Fruit fly (Drosophila melanogaster) whole organism, embryonic: ENCODE measurements around the gene MRP.

Experiments
- CG12104 ChIP-seq: fragments of 200-800 bp; sonication (Bioruptor generic); optimal IDR thresholded peaks from 3 replicates; lab custom pipeline; 2016; ENCODE audit warnings: missing biosample characterization, missing genetic modification characterization
- CG13123 ChIP-seq: fragments of 200-800 bp; sonication (Bioruptor generic); optimal IDR thresholded peaks from 2 replicates; lab custom pipeline; 2016; ENCODE audit warnings: missing biosample characterization, missing genetic modification characterization
- CG17186 ChIP-seq: fragments of 200-800 bp; sonication (Bioruptor generic); optimal IDR thresholded peaks from 3 replicates; lab custom pipeline; 2017; ENCODE audit warnings: missing biosample characterization, missing genetic modification reagents, missing genetic modification characterization
- CG18599 ChIP-seq: fragments of 200-800 bp; sonication (Bioruptor generic); optimal IDR thresholded peaks from 3 replicates; lab custom pipeline; 2017; ENCODE audit warnings: missing biosample characterization, missing genetic modification characterization, mild to moderate bottlenecking, moderate library complexity, missing genetic modification reagents
- CG2129 ChIP-seq: fragments of 200-800 bp; sonication (Bioruptor generic); IDR thresholded peaks from 2 replicates; pipeline ENCODE4 v1.3.6; 2022; ENCODE audit warnings: missing biosample characterization, missing genetic modification characterization; ENCODE audit not compliant: partially characterized antibody
- CG3065 ChIP-seq: fragments of 200-800 bp; sonication (Bioruptor generic); optimal IDR thresholded peaks from 2 replicates; lab custom pipeline; 2016; ENCODE audit warnings: missing biosample characterization, missing genetic modification characterization
- CG31224 ChIP-seq: fragments of 200-800 bp; sonication (Bioruptor generic); IDR thresholded peaks from 2 replicates; pipeline ENCODE4 v1.3.6; 2022; ENCODE audit warnings: missing biosample characterization, missing genetic modification characterization
- CG32532 ChIP-seq: fragments of 200-800 bp; sonication (Bioruptor generic); IDR thresholded peaks from 2 replicates; pipeline ENCODE4 v1.3.6; 2022; ENCODE audit warnings: missing biosample characterization, missing genetic modification characterization
- CG34422 ChIP-seq: fragments of 200-800 bp; sonication (Bioruptor generic); IDR thresholded peaks from 3 replicates; pipeline ENCODE4 v1.3.6; 2022; ENCODE audit warnings: missing biosample characterization, missing genetic modification characterization
- CG4730 ChIP-seq: fragments of 200-800 bp; sonication (Bioruptor generic); IDR thresholded peaks from 2 replicates; pipeline ENCODE4 v1.3.6; 2022; ENCODE audit warnings: missing biosample characterization, missing genetic modification characterization
- CG6813 ChIP-seq: fragments of 200-800 bp; sonication (Bioruptor generic); optimal IDR thresholded peaks from 2 replicates; lab custom pipeline; 2017; ENCODE audit warnings: missing biosample characterization, missing genetic modification characterization, mild to moderate bottlenecking, moderate library complexity, missing genetic modification reagents
- CG7357 ChIP-seq: fragments of 200-800 bp; sonication (Bioruptor generic); IDR thresholded peaks from 3 replicates; pipeline ENCODE4 v1.3.6; 2022; ENCODE audit warnings: missing biosample characterization, missing genetic modification characterization
- CG7556 ChIP-seq: fragments of 200-800 bp; sonication (Bioruptor generic); optimal IDR thresholded peaks from 2 replicates; lab custom pipeline; 2017; ENCODE audit warnings: missing biosample characterization, mild to moderate bottlenecking, missing genetic modification characterization
- D ChIP-seq, 2 experiments: fragments of 200-800 bp in 1 of 2; fragments of >200 bp in 1 of 2; sonication (Bioruptor generic) in 1 of 2; optimal IDR thresholded peaks; 2 replicates in 1 of 2; 3 replicates in 1 of 2; lab custom pipeline; 2017; ENCODE audit warnings: mild to moderate bottlenecking in 1 of 2, missing biosample characterization in 1 of 2, missing genetic modification characterization in 1 of 2, missing genetic modification reagents in 1 of 2
- Gsc ChIP-seq: fragments of 200-800 bp; sonication (Bioruptor generic); IDR thresholded peaks from 2 replicates; pipeline ENCODE4 v1.3.6; 2022; ENCODE audit warnings: missing biosample characterization, missing genetic modification characterization
- H15 ChIP-seq: fragments of 200-800 bp; sonication (Bioruptor generic); IDR thresholded peaks from 3 replicates; pipeline ENCODE4 v1.3.6; 2022; ENCODE audit warnings: missing biosample characterization, missing genetic modification characterization
- HHEX ChIP-seq: fragments of 200-800 bp; sonication (Bioruptor generic); optimal IDR thresholded peaks from 3 replicates; lab custom pipeline; 2017; ENCODE audit warnings: missing biosample characterization, mild to moderate bottlenecking, missing genetic modification characterization, missing genetic modification reagents
- HLH4C ChIP-seq: fragments of 200-800 bp; sonication (Bioruptor generic); IDR thresholded peaks from 3 replicates; pipeline ENCODE4 v1.3.6; 2022; ENCODE audit warnings: missing biosample characterization, missing genetic modification characterization; ENCODE audit not compliant: partially characterized antibody
- Hmx ChIP-seq: fragments of 200-800 bp; sonication (Bioruptor generic); optimal IDR thresholded peaks from 2 replicates; lab custom pipeline; 2016; ENCODE audit warnings: missing biosample characterization, missing genetic modification characterization
- Jarid2 ChIP-seq: fragments of 200-800 bp; sonication (Bioruptor generic); optimal IDR thresholded peaks from 3 replicates; lab custom pipeline; 2017; ENCODE audit warnings: mild to moderate bottlenecking, missing biosample characterization, missing genetic modification reagents, missing genetic modification characterization
- Kr ChIP-seq: fragments of 200-800 bp; sonication (Bioruptor generic); optimal IDR thresholded peaks from 2 replicates; lab custom pipeline; 2017; ENCODE audit warnings: missing biosample characterization, mild to moderate bottlenecking, missing genetic modification characterization
- Nf-YB ChIP-seq: fragments of 200-800 bp; sonication (Bioruptor generic); optimal IDR thresholded peaks from 3 replicates; lab custom pipeline; 2019; ENCODE audit warnings: missing biosample characterization, mild to moderate bottlenecking, missing genetic modification characterization, moderate library complexity
- Nf-YC ChIP-seq: fragments of 200-800 bp; optimal IDR thresholded peaks from 3 replicates; lab custom pipeline; 2019; ENCODE audit warnings: missing biosample characterization, mild to moderate bottlenecking, missing genetic modification characterization, moderate library complexity
- Opbp ChIP-seq: fragments of 200-800 bp; sonication (Bioruptor generic); IDR thresholded peaks from 3 replicates; pipeline ENCODE4 v1.3.6; 2022; ENCODE audit warnings: missing biosample characterization, missing genetic modification characterization; ENCODE audit not compliant: partially characterized antibody
- Scr ChIP-seq: fragments of 200-800 bp; sonication (Bioruptor generic); IDR thresholded peaks from 2 replicates; pipeline ENCODE4 v1.3.6; 2022; ENCODE audit warnings: missing biosample characterization, missing genetic modification characterization; ENCODE audit not compliant: partially characterized antibody
- Sry-β ChIP-seq: fragments of 200-800 bp; sonication (Bioruptor generic); optimal IDR thresholded peaks from 2 replicates; lab custom pipeline; 2018; ENCODE audit warnings: missing biosample characterization, mild to moderate bottlenecking, missing genetic modification characterization, moderate library complexity
- Trl ChIP-seq, 3 experiments: fragments of >200 bp in 2 of 3; fragments of 200-800 bp in 1 of 3; sonication (Bioruptor generic) in 1 of 3; optimal IDR thresholded peaks; 2 replicates in 1 of 3; 3 replicates in 2 of 3; lab custom pipeline; 2016 to 2017; ENCODE audit warnings: missing biosample characterization in 1 of 3, missing genetic modification characterization in 1 of 3
- ac ChIP-seq: fragments of 200-800 bp; sonication (Bioruptor generic); optimal IDR thresholded peaks from 3 replicates; lab custom pipeline; 2017; ENCODE audit warnings: missing biosample characterization, mild to moderate bottlenecking, missing genetic modification characterization
- al ChIP-seq: fragments of 200-800 bp; sonication (Bioruptor generic); IDR thresholded peaks from 2 replicates; pipeline ENCODE4 v1.3.6; 2022; ENCODE audit warnings: missing biosample characterization, missing genetic modification characterization
- ase ChIP-seq: fragments of 200-800 bp; sonication (Bioruptor generic); IDR thresholded peaks from 3 replicates; pipeline ENCODE4 v1.3.6; 2022; ENCODE audit warnings: missing biosample characterization, missing genetic modification characterization
- croc ChIP-seq: fragments of 200-800 bp; sonication (Bioruptor generic); conservative IDR thresholded peaks from 3 replicates; pipeline ENCODE4 v1.3.6; 2022; ENCODE audit warnings: missing biosample characterization, missing genetic modification characterization
- dimm ChIP-seq: fragments of 200-800 bp; sonication (Bioruptor generic); IDR thresholded peaks from 2 replicates; pipeline ENCODE4 v1.3.6; 2022; ENCODE audit warnings: missing biosample characterization, missing genetic modification characterization
- disco-r ChIP-seq: fragments of 200-800 bp; sonication (Bioruptor generic); optimal IDR thresholded peaks from 2 replicates; lab custom pipeline; 2016; ENCODE audit warnings: missing biosample characterization, missing genetic modification characterization
- gsb-n ChIP-seq: fragments of 200-800 bp; sonication (Bioruptor generic); optimal IDR thresholded peaks from 3 replicates; lab custom pipeline; 2018; ENCODE audit warnings: missing biosample characterization, mild to moderate bottlenecking, missing genetic modification characterization
- her ChIP-seq: fragments of 200-800 bp; sonication (Bioruptor generic); optimal IDR thresholded peaks from 2 replicates; lab custom pipeline; 2016; ENCODE audit warnings: missing biosample characterization, missing genetic modification characterization
- hth ChIP-seq: fragments of >200 bp; optimal IDR thresholded peaks from 2 replicates; lab custom pipeline; 2017; ENCODE audit warnings: inconsistent platforms
- jing ChIP-seq: fragments of 200-800 bp; sonication (Bioruptor generic); optimal IDR thresholded peaks from 2 replicates; lab custom pipeline; 2018; ENCODE audit warnings: missing biosample characterization, mild to moderate bottlenecking, missing genetic modification characterization
- kay ChIP-seq: fragments of 200-800 bp; sonication (Bioruptor generic); optimal IDR thresholded peaks from 2 replicates; lab custom pipeline; 2016; ENCODE audit warnings: missing biosample characterization, missing genetic modification characterization
- pb ChIP-seq: fragments of 200-800 bp; sonication (Bioruptor generic); optimal IDR thresholded peaks from 3 replicates; lab custom pipeline; 2016; ENCODE audit warnings: missing biosample characterization, missing genetic modification characterization
- pfk ChIP-seq: fragments of 200-800 bp; sonication (Bioruptor generic); optimal IDR thresholded peaks from 2 replicates; lab custom pipeline; 2018; ENCODE audit warnings: missing biosample characterization, mild to moderate bottlenecking, missing genetic modification characterization, moderate library complexity
- row ChIP-seq: fragments of 200-800 bp; sonication (Bioruptor generic); IDR thresholded peaks from 3 replicates; pipeline ENCODE4 v1.3.6; 2022; ENCODE audit warnings: missing biosample characterization, missing genetic modification characterization
- sens ChIP-seq: fragments of 200-800 bp; sonication (Bioruptor generic); peaks from one replicate; lab custom pipeline; 2016; ENCODE audit warnings: missing biosample characterization, missing genetic modification characterization
- seq ChIP-seq: fragments of 200-800 bp; sonication (Bioruptor generic); IDR thresholded peaks from 2 replicates; pipeline ENCODE4 v1.3.6; 2022; ENCODE audit warnings: missing biosample characterization, missing genetic modification characterization
- sqz ChIP-seq: fragments of 200-800 bp; sonication (Bioruptor generic); optimal IDR thresholded peaks from 3 replicates; lab custom pipeline; 2018; ENCODE audit warnings: missing biosample characterization, mild to moderate bottlenecking, missing genetic modification characterization
- tgo ChIP-seq: fragments of 200-800 bp; sonication (Bioruptor generic); IDR thresholded peaks from 3 replicates; pipeline ENCODE4 v1.3.6; 2022; ENCODE audit warnings: missing biosample characterization, missing genetic modification characterization
- tup ChIP-seq: fragments of 200-800 bp; sonication (Bioruptor generic); optimal IDR thresholded peaks from 2 replicates; lab custom pipeline; 2016; ENCODE audit warnings: missing biosample characterization, mild to moderate bottlenecking, missing genetic modification characterization, moderate library complexity
- wdn ChIP-seq: fragments of 200-800 bp; sonication (Bioruptor generic); IDR thresholded peaks from 2 replicates; pipeline ENCODE4 v1.3.6; 2022; ENCODE audit warnings: missing biosample characterization, missing genetic modification characterization

MRP gene

DNA sequence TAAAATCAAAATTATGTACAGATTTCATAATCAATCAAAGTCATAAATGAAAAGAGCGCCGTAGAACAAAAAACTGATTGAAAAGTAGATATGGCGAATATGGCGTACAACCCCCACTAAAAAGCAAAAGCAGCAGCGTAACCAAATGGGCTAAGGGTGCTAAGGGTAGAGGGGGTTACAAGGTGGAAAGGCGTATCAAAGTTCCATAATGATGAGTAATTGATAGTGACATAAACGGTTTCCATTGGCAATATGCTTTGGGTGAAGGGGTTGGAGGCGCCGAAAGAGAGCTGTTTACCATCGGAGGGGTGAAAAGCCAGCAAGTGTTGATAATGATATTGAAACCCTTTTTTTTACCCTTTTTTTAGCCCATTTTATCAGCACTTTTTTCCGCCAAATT lies 46.5 kb upstream of the MRP start:
- TF ChIP-seq Hmx (GFP tag; lab: Kevin White, UChicago) (no peak), CG12104 (GFP tag; lab: Kevin White, UChicago) (no peak), pb (no peak), gsb-n (peak; percentile 79), Kr (peak; percentile 72), Nf-YB (GFP tag; lab: Kevin White, UChicago) (peak; percentile 85), CG32532 (GFP tag; lab: Robert Waterston, UW) (no peak), ase (GFP tag; lab: Robert Waterston, UW) (no peak), Nf-YC (tag; lab: Kevin White, UChicago) (peak; percentile 76), tgo (GFP tag; lab: Robert Waterston, UW) (no peak), seq (GFP tag; lab: Robert Waterston, UW) (peak; percentile 21; the same call in 1 of the 2 replicates)

- 0 out of 3 replicates have a peak, but pooled peaks have one; percentile 10 for TF ChIP-seq H15 (GFP tag; lab: Robert Waterston, UW)
- TF ChIP-seq hth (lab: Kevin White, UChicago), result no peak
- peak; percentile 43; the same call in 1 of the 2 replicates for TF ChIP-seq seq (GFP tag; lab: Robert Waterston, UW)
- no peak for TF ChIP-seq CG17186 (GFP tag; lab: Kevin White, UChicago)
- TF ChIP-seq CG18599 (GFP tag; lab: Kevin White, UChicago), result no peak
- peak; percentile 60 for TF ChIP-seq Nf-YB (GFP tag; lab: Kevin White, UChicago)
- no peak for TF ChIP-seq Scr
- no peak for TF ChIP-seq CG4730 (GFP tag; lab: Robert Waterston, UW)
- TF ChIP-seq HLH4C (GFP tag; lab: Robert Waterston, UW), result no peak
- TF ChIP-seq al, result 0 out of 2 replicates have a peak, but pooled peaks have one; percentile 6
- TF ChIP-seq Sry-β (GFP tag; lab: Kevin White, UChicago), result no peak
- TF ChIP-seq sqz (GFP tag; lab: Kevin White, UChicago), result peak; percentile 58
- no peak for TF ChIP-seq wdn (GFP tag; lab: Robert Waterston, UW)
- no peak for TF ChIP-seq row (GFP tag; lab: Robert Waterston, UW)
- TF ChIP-seq Nf-YC (tag; lab: Kevin White, UChicago), result peak; percentile 44
- TF ChIP-seq sens (GFP tag; lab: Kevin White, UChicago), result peak; percentile 30
- TF ChIP-seq, all 482 proteins: peak for 7
These were observed 44.5 kb upstream of the MRP start for dm6 chr2L:12674365-12674764.

dm6 chr2L:12678286-12678685 lies 40.6 kb upstream of the MRP start:
- TF ChIP-seq CG34422, result no peak
- peak; percentile 33 to 95 for TF ChIP-seq Trl (optimal IDR thresholded peaks at IDR 0.05; lab: Kevin White, UChicago)
- no peak for TF ChIP-seq Trl (GFP tag; optimal IDR thresholded peaks at IDR 0.05; lab: Kevin White, UChicago)
- TF ChIP-seq CG2129 (GFP tag; lab: Robert Waterston, UW), result no peak
- TF ChIP-seq CG7357 (GFP tag; lab: Robert Waterston, UW), result no peak
- TF ChIP-seq Gsc (GFP tag; lab: Robert Waterston, UW), result no peak
- no peak for TF ChIP-seq HHEX (GFP tag; lab: Kevin White, UChicago)
- TF ChIP-seq dimm (GFP tag; lab: Robert Waterston, UW), result no peak
- TF ChIP-seq Opbp, result no peak
- TF ChIP-seq jing (GFP tag; lab: Kevin White, UChicago), result no peak
- TF ChIP-seq croc, result no peak
- no peak for TF ChIP-seq CG31224 (GFP tag; lab: Robert Waterston, UW)
- TF ChIP-seq CG3065 (GFP tag; lab: Kevin White, UChicago), result no peak
- TF ChIP-seq ac (GFP tag; lab: Kevin White, UChicago), result peak; percentile 53
- no peak for TF ChIP-seq pfk (GFP tag; lab: Kevin White, UChicago)
- no peak for TF ChIP-seq CG6813 (GFP tag; lab: Kevin White, UChicago)
- no peak for TF ChIP-seq her (GFP tag; lab: Kevin White, UChicago)
- no peak for TF ChIP-seq disco-r (GFP tag; lab: Kevin White, UChicago)
- no peak for TF ChIP-seq CG13123 (GFP tag; lab: Kevin White, UChicago)
- TF ChIP-seq CG7556 (GFP tag; lab: Kevin White, UChicago), result no peak
- peak; percentile 83 for TF ChIP-seq Jarid2 (GFP tag; lab: Kevin White, UChicago)
- TF ChIP-seq CG12104 (GFP tag; lab: Kevin White, UChicago), result no peak
- no peak for TF ChIP-seq tup (GFP tag; lab: Kevin White, UChicago)
- TF ChIP-seq D (optimal IDR thresholded peaks at IDR 0.05; lab: Kevin White, UChicago), result peak; percentile 100
- TF ChIP-seq D (GFP tag; optimal IDR thresholded peaks at IDR 0.05; lab: Kevin White, UChicago), result no peak
- TF ChIP-seq Nf-YB (GFP tag; lab: Kevin White, UChicago), result peak; percentile 96
- TF ChIP-seq kay (GFP tag; lab: Kevin White, UChicago), result no peak
